Worm (Caenorhabditis elegans): ENCODE measurements around the gene idpp-14.

- no peak for TF ChIP-seq ztf-29 (GFP tag; IDR thresholded peaks at IDR 0.05)
- TF ChIP-seq med-1 (GFP tag; optimal IDR thresholded peaks at IDR 0.05; ENCODE audit: insufficient read depth): no peak
- no peak for TF ChIP-seq flt-1 (GFP tag; IDR thresholded peaks at IDR 0.05)
- TF ChIP-seq klf-2 (GFP tag; conservative IDR thresholded peaks at IDR 0.05): no peak
- TF ChIP-seq cog-1 (tag; optimal IDR thresholded peaks at IDR 0.05): no peak
Measured at ce11 chrX:16130213-16130612, 48.1 kb downstream of the idpp-14 start.

All from whole organism, midembryonic.